Fruit fly (Drosophila melanogaster) whole organism, embryonic: ENCODE measurements around the gene CG10286.

Source experiments
- Atf6 ChIP-seq: fragments of 200-800 bp; sonication (Bioruptor generic); IDR thresholded peaks from 2 replicates; pipeline ENCODE4 v1.3.6; 2022; ENCODE audit warnings: missing biosample characterization, missing genetic modification characterization
- Blimp-1 ChIP-seq: fragments of 200-800 bp; sonication (Bioruptor generic); optimal IDR thresholded peaks from 3 replicates; lab custom pipeline; 2018; ENCODE audit warnings: missing biosample characterization, missing genetic modification characterization, mild to moderate bottlenecking, moderate library complexity, missing genetic modification reagents
- CG10462 ChIP-seq: fragments of 200-800 bp; sonication (Bioruptor generic); optimal IDR thresholded peaks from 2 replicates; lab custom pipeline; 2016; ENCODE audit warnings: missing biosample characterization, missing genetic modification characterization
- CG10979 ChIP-seq: fragments of 200-800 bp; sonication (Bioruptor generic); optimal IDR thresholded peaks from 2 replicates; lab custom pipeline; 2018; ENCODE audit warnings: missing biosample characterization, mild to moderate bottlenecking, missing genetic modification characterization, moderate library complexity
- CG12299 ChIP-seq: fragments of 200-800 bp; sonication (Bioruptor generic); optimal IDR thresholded peaks from 2 replicates; lab custom pipeline; 2018; ENCODE audit warnings: missing biosample characterization, mild to moderate bottlenecking, missing genetic modification characterization
- CG12391 ChIP-seq: fragments of 200-800 bp; sonication (Bioruptor generic); optimal IDR thresholded peaks from 3 replicates; lab custom pipeline; 2018; ENCODE audit warnings: missing biosample characterization, mild to moderate bottlenecking, missing genetic modification characterization, moderate library complexity
- CG12744 ChIP-seq: fragments of 200-800 bp; sonication (Bioruptor generic); optimal IDR thresholded peaks from 2 replicates; lab custom pipeline; 2016; ENCODE audit warnings: missing biosample characterization, missing genetic modification characterization
- CG12942 ChIP-seq: fragments of 200-800 bp; sonication (Bioruptor generic); optimal IDR thresholded peaks from 3 replicates; lab custom pipeline; 2016; ENCODE audit warnings: missing biosample characterization, missing genetic modification characterization
- CG13296 ChIP-seq: fragments of 200-800 bp; sonication (Bioruptor generic); optimal IDR thresholded peaks from 3 replicates; lab custom pipeline; 2018; ENCODE audit warnings: missing biosample characterization, mild to moderate bottlenecking, missing genetic modification characterization
- CG2712 ChIP-seq: fragments of 200-800 bp; optimal IDR thresholded peaks from 3 replicates; lab custom pipeline; 2019; ENCODE audit warnings: missing biosample characterization, mild to moderate bottlenecking, missing genetic modification characterization, moderate library complexity
- CG6175 ChIP-seq: fragments of 200-800 bp; sonication (Bioruptor generic); IDR thresholded peaks from 3 replicates; pipeline ENCODE4 v1.3.6; 2022; ENCODE audit warnings: missing biosample characterization, missing genetic modification characterization
- CG9609 ChIP-seq: fragments of 200-800 bp; sonication (Bioruptor generic); optimal IDR thresholded peaks from 3 replicates; lab custom pipeline; 2016; ENCODE audit warnings: missing biosample characterization, missing genetic modification characterization
- Camta ChIP-seq: fragments of 200-800 bp; sonication (Bioruptor generic); optimal IDR thresholded peaks from 2 replicates; lab custom pipeline; 2016; ENCODE audit warnings: missing biosample characterization, missing genetic modification characterization
- Dek ChIP-seq: fragments of 200-800 bp; sonication (Bioruptor generic); optimal IDR thresholded peaks from 3 replicates; lab custom pipeline; 2019; ENCODE audit warnings: missing biosample characterization, mild to moderate bottlenecking, missing genetic modification characterization, moderate library complexity
- Eip74EF ChIP-seq, 2 experiments: fragments of 200-800 bp in 1 of 2; fragments of >200 bp in 1 of 2; sonication (Bioruptor generic) in 1 of 2; optimal IDR thresholded peaks; 2 replicates each; lab custom pipeline; 2017 to 2019; ENCODE audit warnings: missing biosample characterization in 2 of 2, missing genetic modification characterization in 2 of 2, mild to moderate bottlenecking in 1 of 2, moderate library complexity in 1 of 2
- HLH54F ChIP-seq: fragments of 200-800 bp; sonication (Bioruptor generic); optimal IDR thresholded peaks from 3 replicates; lab custom pipeline; 2016; ENCODE audit warnings: missing biosample characterization, missing genetic modification characterization
- Hr78 ChIP-seq, 2 experiments: fragments of 200-800 bp in 1 of 2; fragments of >200 bp in 1 of 2; sonication (Bioruptor generic) in 1 of 2; optimal IDR thresholded peaks; 2 replicates each; lab custom pipeline; 2017 to 2019; ENCODE audit warnings: missing biosample characterization in 2 of 2, missing genetic modification characterization in 2 of 2, mild to moderate bottlenecking in 1 of 2, moderate library complexity in 1 of 2
- Lpt ChIP-seq: fragments of >200 bp; optimal IDR thresholded peaks from 2 replicates; lab custom pipeline; 2018; ENCODE audit warnings: missing biosample characterization, missing genetic modification characterization
- Mad ChIP-seq: fragments of 200-800 bp; sonication (Bioruptor generic); optimal IDR thresholded peaks from 2 replicates; lab custom pipeline; 2016; ENCODE audit warnings: missing biosample characterization, missing genetic modification characterization
- Med ChIP-seq: fragments of 200-800 bp; sonication (Bioruptor generic); peaks from one replicate; lab custom pipeline; 2016; ENCODE audit warnings: missing biosample characterization, missing genetic modification characterization, mild to moderate bottlenecking, inconsistent platforms, moderate library complexity
- Six4 ChIP-seq: fragments of 200-800 bp; sonication (Bioruptor generic); optimal IDR thresholded peaks from 2 replicates; lab custom pipeline; 2016; ENCODE audit warnings: missing biosample characterization, missing genetic modification characterization
- ash1 ChIP-seq: fragments of 200-800 bp; sonication (Bioruptor generic); optimal IDR thresholded peaks from 2 replicates; lab custom pipeline; 2018; ENCODE audit warnings: missing biosample characterization, mild to moderate bottlenecking, missing genetic modification characterization
- bab2 ChIP-seq: fragments of 200-800 bp; sonication (Bioruptor generic); optimal IDR thresholded peaks from 2 replicates; lab custom pipeline; 2016; ENCODE audit warnings: missing biosample characterization, missing genetic modification characterization
- dmrt99B ChIP-seq: fragments of 200-800 bp; sonication (Bioruptor generic); optimal IDR thresholded peaks from 2 replicates; lab custom pipeline; 2018; ENCODE audit warnings: missing biosample characterization, mild to moderate bottlenecking, missing genetic modification characterization, moderate library complexity
- en ChIP-seq: fragments of 200-800 bp; sonication (Bioruptor generic); optimal IDR thresholded peaks from 2 replicates; lab custom pipeline; 2016; ENCODE audit warnings: missing biosample characterization, missing genetic modification characterization
- ewg ChIP-seq: fragments of 200-800 bp; sonication (Bioruptor generic); optimal IDR thresholded peaks from 3 replicates; lab custom pipeline; 2017; ENCODE audit warnings: mild to moderate bottlenecking, missing biosample characterization, missing genetic modification reagents, missing genetic modification characterization
- fd96Cb ChIP-seq: fragments of 200-800 bp; sonication (Bioruptor generic); optimal IDR thresholded peaks from 2 replicates; lab custom pipeline; 2018; ENCODE audit warnings: missing biosample characterization, mild to moderate bottlenecking, missing genetic modification characterization, moderate library complexity
- grau ChIP-seq: fragments of 200-800 bp; optimal IDR thresholded peaks from 3 replicates; lab custom pipeline; 2019; ENCODE audit warnings: missing biosample characterization, mild to moderate bottlenecking, missing genetic modification characterization, moderate library complexity
- insv ChIP-seq, 2 experiments: fragments of 200-800 bp; sonication (Bioruptor generic); optimal IDR thresholded peaks; 3 replicates each; lab custom pipeline; 2016 to 2018; ENCODE audit warnings: missing biosample characterization in 2 of 2, missing genetic modification characterization in 2 of 2
- jing ChIP-seq: fragments of 200-800 bp; sonication (Bioruptor generic); optimal IDR thresholded peaks from 2 replicates; lab custom pipeline; 2018; ENCODE audit warnings: missing biosample characterization, mild to moderate bottlenecking, missing genetic modification characterization
- kni ChIP-seq: fragments of 200-800 bp; sonication (Bioruptor generic); optimal IDR thresholded peaks from 3 replicates; lab custom pipeline; 2017; ENCODE audit warnings: mild to moderate bottlenecking, missing biosample characterization, missing genetic modification reagents, missing genetic modification characterization
- knrl ChIP-seq: fragments of 200-800 bp; sonication (Bioruptor generic); IDR thresholded peaks from 3 replicates; pipeline ENCODE4 v1.3.6; 2022; ENCODE audit warnings: missing biosample characterization, missing genetic modification characterization; ENCODE audit not compliant: partially characterized antibody
- lab ChIP-seq: fragments of 200-800 bp; sonication (Bioruptor generic); optimal IDR thresholded peaks from 3 replicates; lab custom pipeline; 2017; ENCODE audit warnings: missing biosample characterization, missing genetic modification characterization, mild to moderate bottlenecking, moderate library complexity, missing genetic modification reagents
- mam ChIP-seq: fragments of 200-800 bp; sonication (Bioruptor generic); optimal IDR thresholded peaks from 3 replicates; lab custom pipeline; 2016; ENCODE audit warnings: missing biosample characterization, missing genetic modification characterization
- nau ChIP-seq: fragments of 200-800 bp; sonication (Bioruptor generic); optimal IDR thresholded peaks from 3 replicates; lab custom pipeline; 2017; ENCODE audit warnings: missing biosample characterization, mild to moderate bottlenecking, missing genetic modification characterization, missing genetic modification reagents
- onecut ChIP-seq: fragments of 200-800 bp; sonication (Bioruptor generic); IDR thresholded peaks from 2 replicates; pipeline ENCODE4 v1.3.6; 2022; ENCODE audit warnings: missing biosample characterization, missing genetic modification characterization
- phol ChIP-seq: fragments of 200-800 bp; sonication (Bioruptor generic); optimal IDR thresholded peaks from 3 replicates; lab custom pipeline; 2018; ENCODE audit warnings: missing biosample characterization, mild to moderate bottlenecking, missing genetic modification characterization, moderate library complexity
- pnt ChIP-seq: fragments of 200-800 bp; sonication (Bioruptor generic); optimal IDR thresholded peaks from 3 replicates; lab custom pipeline; 2016; ENCODE audit warnings: missing biosample characterization, missing genetic modification characterization
- scrt ChIP-seq: fragments of 200-800 bp; sonication (Bioruptor generic); optimal IDR thresholded peaks from 2 replicates; lab custom pipeline; 2018; ENCODE audit warnings: missing biosample characterization, mild to moderate bottlenecking, missing genetic modification characterization, moderate library complexity
- seq ChIP-seq: fragments of 200-800 bp; sonication (Bioruptor generic); IDR thresholded peaks from 2 replicates; pipeline ENCODE4 v1.3.6; 2022; ENCODE audit warnings: missing biosample characterization, missing genetic modification characterization
- vnd ChIP-seq: fragments of 200-800 bp; sonication (Bioruptor generic); IDR thresholded peaks from 3 replicates; pipeline ENCODE4 v1.3.6; 2022; ENCODE audit warnings: missing biosample characterization, missing genetic modification characterization; ENCODE audit not compliant: partially characterized antibody
- vvl ChIP-seq: fragments of 200-800 bp; sonication (Bioruptor generic); IDR thresholded peaks from 2 replicates; pipeline ENCODE4 v1.3.6; 2022; ENCODE audit warnings: missing biosample characterization, missing genetic modification characterization

Gene CG10286

DNA sequence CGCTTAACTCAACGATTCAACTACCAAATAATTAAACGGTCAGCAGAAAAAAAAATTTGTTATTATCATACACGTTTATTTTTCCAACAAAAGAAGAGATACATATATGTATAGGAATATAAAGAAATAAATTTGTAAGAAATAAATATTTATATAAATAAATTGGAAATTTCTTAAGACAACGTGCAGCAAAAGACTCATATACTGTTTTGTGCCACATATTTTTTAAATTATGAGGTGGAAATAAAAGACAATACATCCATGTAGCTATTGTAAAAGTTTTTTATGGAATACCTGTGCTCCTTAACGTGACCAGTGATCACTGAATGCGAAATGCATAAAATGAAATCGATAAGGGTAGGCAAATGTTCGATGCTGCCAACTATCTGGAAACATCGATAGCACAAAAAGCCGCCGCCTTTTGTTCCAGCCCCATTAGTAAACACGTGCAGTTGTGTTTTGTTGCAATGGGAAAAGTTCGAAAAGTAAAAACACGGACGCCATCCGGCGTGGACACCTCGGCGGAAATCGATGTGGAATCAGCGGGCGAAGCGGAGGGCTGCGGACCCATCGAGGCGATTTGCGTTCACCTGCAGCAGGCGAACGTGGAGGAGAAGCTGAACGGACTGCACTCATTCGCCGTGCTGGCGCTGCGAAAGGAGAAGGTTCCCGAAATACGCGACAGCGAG is at the start of gene CG10286 (continued):
- TF ChIP-seq CG13296 (GFP tag; lab: Kevin White, UChicago) (peak; percentile 32), CG10979 (tag; lab: Kevin White, UChicago) (peak; percentile 24), Six4 (GFP tag; lab: Kevin White, UChicago) (peak; percentile 7), en (GFP tag; lab: Kevin White, UChicago) (no peak), CG12391 (tag; lab: Kevin White, UChicago) (peak; percentile 71), CG9609 (GFP tag; lab: Kevin White, UChicago) (no peak), Atf6 (no peak), CG12744 (GFP tag; lab: Kevin White, UChicago) (no peak), jing (no peak), grau (tag; lab: Kevin White, UChicago) (peak; percentile 38), CG12299 (peak; percentile 46), CG6175 (GFP tag; lab: Robert Waterston, UW) (no peak), dmrt99B (tag; lab: Kevin White, UChicago) (no peak), pnt (GFP tag; lab: Kevin White, UChicago) (no peak), CG12942 (no peak), knrl (GFP tag; lab: Robert Waterston, UW) (peak; percentile 72), ash1 (GFP tag; lab: Kevin White, UChicago) (no peak), seq (GFP tag; lab: Robert Waterston, UW) (no peak), mam (no peak), CG10462 (peak; percentile 13), lab (GFP tag; lab: Kevin White, UChicago) (peak; percentile 53), bab2 (GFP tag; lab: Kevin White, UChicago) (no peak), nau (GFP tag; lab: Kevin White, UChicago) (no peak), vnd (GFP tag; lab: Robert Waterston, UW) (peak; percentile 63), scrt (GFP tag; lab: Kevin White, UChicago) (peak; percentile 25), fd96Cb (tag; lab: Kevin White, UChicago) (peak; percentile 6), Camta (GFP tag; lab: Kevin White, UChicago) (no peak), Lpt (GFP tag; lab: Kevin White, UChicago) (no peak), phol (peak; percentile 30), ewg (GFP tag; lab: Kevin White, UChicago) (no peak), onecut (GFP tag; lab: Robert Waterston, UW) (peak; percentile 57), insv (GFP tag; optimal IDR thresholded peaks at IDR 0.05; lab: Kevin White, UChicago) (no peak), Dek (tag; lab: Kevin White, UChicago) (peak; percentile 47), CG2712 (tag; lab: Kevin White, UChicago) (peak; percentile 67), HLH54F (GFP tag; lab: Kevin White, UChicago) (no peak), Mad (GFP tag; lab: Kevin White, UChicago) (no peak)

DNA sequence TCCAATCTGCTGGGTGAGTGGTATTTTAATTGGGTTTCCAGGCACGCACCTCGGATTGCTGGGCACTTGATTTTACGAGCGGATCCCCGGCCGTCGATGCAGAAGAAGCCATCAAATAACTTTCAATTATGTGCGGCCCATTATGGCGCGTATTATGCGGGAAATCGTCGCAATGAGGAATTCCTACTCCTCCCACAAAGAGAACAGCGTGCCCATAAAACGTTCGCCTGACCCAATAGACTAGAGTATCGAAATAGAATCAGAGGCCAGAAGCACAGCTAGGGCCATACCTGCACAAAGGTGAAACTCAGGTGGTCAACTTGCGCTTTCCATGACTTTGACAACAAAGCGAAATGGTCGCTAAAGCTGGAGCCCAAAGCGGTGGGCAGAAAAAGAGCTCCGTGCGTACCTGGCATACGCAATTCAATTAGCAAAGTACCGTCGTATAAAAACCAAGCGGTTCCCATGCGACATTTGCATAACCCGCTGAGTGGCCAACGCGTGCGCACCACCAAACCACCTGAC is 38.9 kb upstream of the CG10286 start, which contains the start of gene Osi18:
TSS of gene Osi18 (plus strand) at position 475 of the 525 bp plus-strand sequence.
- TF ChIP-seq Blimp-1 (GFP tag; lab: Kevin White, UChicago) = peak; percentile 69
- TF ChIP-seq kni = peak; percentile 71
- peak; percentile 48 for TF ChIP-seq Med (GFP tag; lab: Kevin White, UChicago)
- no peak for TF ChIP-seq Eip74EF (GFP tag; optimal IDR thresholded peaks at IDR 0.05; lab: Kevin White, UChicago)
- TF ChIP-seq vvl (GFP tag; lab: Robert Waterston, UW) = 0 out of 2 replicates have a peak, but pooled peaks have one; percentile 13
- peak in 1 of 2 experiments; percentile 38 for TF ChIP-seq Hr78 (GFP tag; optimal IDR thresholded peaks at IDR 0.05; lab: Kevin White, UChicago)
